Fruit fly (Drosophila melanogaster) whole organism, embryonic: Measurements from ENCODE around the gene CG5902.
A peak's percentile ranks its signal among the peaks of the same experiment; 100 is the strongest.

ENCODE experiments used
- C15 ChIP-seq: fragments of 200-800 bp; sonication (Bioruptor generic); IDR thresholded peaks from 3 replicates; pipeline ENCODE4 v1.3.6; 2022; ENCODE audit warnings: missing biosample characterization, missing genetic modification characterization
- CG10274 ChIP-seq: fragments of 200-800 bp; sonication (Bioruptor generic); optimal IDR thresholded peaks from 3 replicates; lab custom pipeline; 2017; ENCODE audit warnings: missing biosample characterization, mild to moderate bottlenecking, missing genetic modification characterization
- CG10979 ChIP-seq: fragments of 200-800 bp; sonication (Bioruptor generic); optimal IDR thresholded peaks from 2 replicates; lab custom pipeline; 2018; ENCODE audit warnings: missing biosample characterization, mild to moderate bottlenecking, missing genetic modification characterization, moderate library complexity
- CG11456 ChIP-seq: fragments of 200-800 bp; sonication (Bioruptor generic); IDR thresholded peaks from 3 replicates; pipeline ENCODE4 v1.3.6; 2022; ENCODE audit warnings: missing biosample characterization, missing genetic modification characterization
- CG12219 ChIP-seq: fragments of 200-800 bp; sonication (Bioruptor generic); optimal IDR thresholded peaks from 3 replicates; lab custom pipeline; 2018; ENCODE audit warnings: missing biosample characterization, mild to moderate bottlenecking, missing genetic modification characterization
- CG12299 ChIP-seq: fragments of 200-800 bp; sonication (Bioruptor generic); optimal IDR thresholded peaks from 2 replicates; lab custom pipeline; 2018; ENCODE audit warnings: missing biosample characterization, mild to moderate bottlenecking, missing genetic modification characterization
- CG13424 ChIP-seq: fragments of 200-800 bp; sonication (Bioruptor generic); optimal IDR thresholded peaks from 2 replicates; lab custom pipeline; 2019; ENCODE audit warnings: missing biosample characterization, mild to moderate bottlenecking, missing genetic modification characterization, moderate library complexity
- CG13624 ChIP-seq: fragments of 200-800 bp; sonication (Bioruptor generic); optimal IDR thresholded peaks from 2 replicates; lab custom pipeline; 2016; ENCODE audit warnings: missing biosample characterization, missing genetic modification characterization
- CG14050 ChIP-seq: fragments of 200-800 bp; sonication (Bioruptor generic); IDR thresholded peaks from 3 replicates; pipeline ENCODE4 v1.3.6; 2022; ENCODE audit warnings: missing biosample characterization, missing genetic modification characterization
- CG14860 ChIP-seq: fragments of 200-800 bp; sonication (Bioruptor generic); IDR thresholded peaks from 3 replicates; pipeline ENCODE4 v1.3.6; 2022; ENCODE audit warnings: missing biosample characterization, missing genetic modification characterization; ENCODE audit not compliant: partially characterized antibody
- CG15269 ChIP-seq: fragments of 200-800 bp; sonication (Bioruptor generic); optimal IDR thresholded peaks from 2 replicates; lab custom pipeline; 2018; ENCODE audit warnings: missing biosample characterization, mild to moderate bottlenecking, missing genetic modification characterization, moderate library complexity
- CG15479 ChIP-seq: fragments of 200-800 bp; sonication (Bioruptor generic); optimal IDR thresholded peaks from 3 replicates; lab custom pipeline; 2019; ENCODE audit warnings: missing biosample characterization, mild to moderate bottlenecking, missing genetic modification characterization, moderate library complexity
- CG15696 ChIP-seq: fragments of 200-800 bp; sonication (Bioruptor generic); optimal IDR thresholded peaks from 2 replicates; lab custom pipeline; 2019; ENCODE audit warnings: missing biosample characterization, mild to moderate bottlenecking, missing genetic modification characterization, moderate library complexity
- CG1603 ChIP-seq: fragments of 200-800 bp; sonication (Bioruptor generic); optimal IDR thresholded peaks from 2 replicates; lab custom pipeline; 2019; ENCODE audit warnings: missing biosample characterization, mild to moderate bottlenecking, missing genetic modification characterization, moderate library complexity
- CG16815 ChIP-seq: fragments of 200-800 bp; sonication (Bioruptor generic); optimal IDR thresholded peaks from 3 replicates; lab custom pipeline; 2017; ENCODE audit warnings: missing biosample characterization, mild to moderate bottlenecking, missing genetic modification characterization
- CG1792 ChIP-seq: fragments of 200-800 bp; sonication (Bioruptor generic); optimal IDR thresholded peaks from 2 replicates; lab custom pipeline; 2016; ENCODE audit warnings: missing biosample characterization, missing genetic modification characterization
- CG2199 ChIP-seq: fragments of 200-800 bp; sonication (Bioruptor generic); IDR thresholded peaks from 3 replicates; pipeline ENCODE4 v1.3.6; 2022; ENCODE audit warnings: missing biosample characterization, missing genetic modification characterization
- CG2875 ChIP-seq: fragments of 200-800 bp; sonication (Bioruptor generic); optimal IDR thresholded peaks from 2 replicates; lab custom pipeline; 2017; ENCODE audit warnings: missing biosample characterization, mild to moderate bottlenecking, missing genetic modification characterization, missing genetic modification reagents
- CG31441 ChIP-seq: fragments of 200-800 bp; sonication (Bioruptor generic); IDR thresholded peaks from 2 replicates; pipeline ENCODE4 v1.3.6; 2022; ENCODE audit warnings: missing biosample characterization, missing genetic modification characterization
- CG33557 ChIP-seq: fragments of 200-800 bp; sonication (Bioruptor generic); optimal IDR thresholded peaks from 2 replicates; lab custom pipeline; 2019; ENCODE audit warnings: missing biosample characterization, mild to moderate bottlenecking, missing genetic modification characterization, moderate library complexity
- CG4424 ChIP-seq: fragments of 200-800 bp; sonication (Bioruptor generic); optimal IDR thresholded peaks from 3 replicates; lab custom pipeline; 2016; ENCODE audit warnings: missing biosample characterization, missing genetic modification characterization
- CG7372 ChIP-seq: fragments of 200-800 bp; sonication (Bioruptor generic); IDR thresholded peaks from 2 replicates; pipeline ENCODE4 v1.3.6; 2022; ENCODE audit warnings: missing biosample characterization, missing genetic modification characterization
- CG7745 ChIP-seq: fragments of 200-800 bp; sonication (Bioruptor generic); optimal IDR thresholded peaks from 2 replicates; lab custom pipeline; 2018; ENCODE audit warnings: missing biosample characterization, mild to moderate bottlenecking, missing genetic modification characterization, moderate library complexity
- CG9215 ChIP-seq: fragments of 200-800 bp; sonication (Bioruptor generic); IDR thresholded peaks from 2 replicates; pipeline ENCODE4 v1.3.6; 2022; ENCODE audit warnings: missing biosample characterization, missing genetic modification characterization
- CG9437 ChIP-seq: fragments of 200-800 bp; sonication (Bioruptor generic); optimal IDR thresholded peaks from 2 replicates; lab custom pipeline; 2018; ENCODE audit warnings: missing biosample characterization, mild to moderate bottlenecking, missing genetic modification characterization
- CHES-1-like ChIP-seq: fragments of 200-800 bp; sonication (Bioruptor generic); optimal IDR thresholded peaks from 2 replicates; lab custom pipeline; 2016; ENCODE audit warnings: missing biosample characterization, missing genetic modification characterization
- D ChIP-seq, 2 experiments: fragments of 200-800 bp in 1 of 2; fragments of >200 bp in 1 of 2; sonication (Bioruptor generic) in 1 of 2; optimal IDR thresholded peaks; 2 replicates in 1 of 2; 3 replicates in 1 of 2; lab custom pipeline; 2017; ENCODE audit warnings: mild to moderate bottlenecking in 1 of 2, missing biosample characterization in 1 of 2, missing genetic modification characterization in 1 of 2, missing genetic modification reagents in 1 of 2
- D19A ChIP-seq: fragments of 200-800 bp; optimal IDR thresholded peaks from 3 replicates; lab custom pipeline; 2019; ENCODE audit warnings: missing biosample characterization, mild to moderate bottlenecking, missing genetic modification characterization, moderate library complexity
- Mad ChIP-seq: fragments of 200-800 bp; sonication (Bioruptor generic); optimal IDR thresholded peaks from 2 replicates; lab custom pipeline; 2016; ENCODE audit warnings: missing biosample characterization, missing genetic modification characterization
- Oli ChIP-seq: fragments of 200-800 bp; sonication (Bioruptor generic); optimal IDR thresholded peaks from 2 replicates; lab custom pipeline; 2018; ENCODE audit warnings: missing biosample characterization, mild to moderate bottlenecking, missing genetic modification characterization, moderate library complexity
- Six4 ChIP-seq: fragments of 200-800 bp; sonication (Bioruptor generic); optimal IDR thresholded peaks from 2 replicates; lab custom pipeline; 2016; ENCODE audit warnings: missing biosample characterization, missing genetic modification characterization
- ap ChIP-seq: fragments of 200-800 bp; sonication (Bioruptor generic); IDR thresholded peaks from 2 replicates; pipeline ENCODE4 v1.3.6; 2022; ENCODE audit warnings: missing biosample characterization, missing genetic modification characterization
- bbx ChIP-seq: fragments of 200-800 bp; sonication (Bioruptor generic); IDR thresholded peaks from 2 replicates; pipeline ENCODE4 v1.3.6; 2022; ENCODE audit warnings: missing biosample characterization, missing genetic modification characterization; ENCODE audit not compliant: partially characterized antibody
- br ChIP-seq: fragments of >200 bp; optimal IDR thresholded peaks from 2 replicates; lab custom pipeline; 2017
- crol ChIP-seq: fragments of 200-800 bp; sonication (Bioruptor generic); IDR thresholded peaks from 2 replicates; pipeline ENCODE4 v1.3.6; 2022; ENCODE audit warnings: missing biosample characterization, missing genetic modification characterization
- dmrt99B ChIP-seq: fragments of 200-800 bp; sonication (Bioruptor generic); optimal IDR thresholded peaks from 2 replicates; lab custom pipeline; 2018; ENCODE audit warnings: missing biosample characterization, mild to moderate bottlenecking, missing genetic modification characterization, moderate library complexity
- fd102C ChIP-seq: fragments of 200-800 bp; sonication (Bioruptor generic); optimal IDR thresholded peaks from 2 replicates; lab custom pipeline; 2018; ENCODE audit warnings: missing biosample characterization, mild to moderate bottlenecking, missing genetic modification characterization, moderate library complexity
- insv ChIP-seq, 2 experiments: fragments of 200-800 bp; sonication (Bioruptor generic); optimal IDR thresholded peaks; 3 replicates each; lab custom pipeline; 2016 to 2018; ENCODE audit warnings: missing biosample characterization in 2 of 2, missing genetic modification characterization in 2 of 2
- kah ChIP-seq: fragments of 200-800 bp; sonication (Bioruptor generic); optimal IDR thresholded peaks from 2 replicates; lab custom pipeline; 2018; ENCODE audit warnings: missing biosample characterization, mild to moderate bottlenecking, missing genetic modification characterization
- klu ChIP-seq: fragments of 200-800 bp; sonication (Bioruptor generic); IDR thresholded peaks from 2 replicates; pipeline ENCODE4 v1.3.6; 2022; ENCODE audit warnings: missing biosample characterization, missing genetic modification characterization
- lilli ChIP-seq: fragments of 200-800 bp; sonication (Bioruptor generic); optimal IDR thresholded peaks from 3 replicates; lab custom pipeline; 2016; ENCODE audit warnings: missing biosample characterization, missing genetic modification characterization
- mirr ChIP-seq: fragments of 200-800 bp; sonication (Bioruptor generic); optimal IDR thresholded peaks from 3 replicates; lab custom pipeline; 2018; ENCODE audit warnings: missing biosample characterization, mild to moderate bottlenecking, missing genetic modification characterization
- mld ChIP-seq: fragments of 200-800 bp; sonication (Bioruptor generic); IDR thresholded peaks from 3 replicates; pipeline ENCODE4 v1.3.6; 2022; ENCODE audit warnings: missing biosample characterization, missing genetic modification characterization; ENCODE audit not compliant: partially characterized antibody
- nau ChIP-seq: fragments of 200-800 bp; sonication (Bioruptor generic); optimal IDR thresholded peaks from 3 replicates; lab custom pipeline; 2017; ENCODE audit warnings: missing biosample characterization, mild to moderate bottlenecking, missing genetic modification characterization, missing genetic modification reagents
- pnt ChIP-seq: fragments of 200-800 bp; sonication (Bioruptor generic); optimal IDR thresholded peaks from 3 replicates; lab custom pipeline; 2016; ENCODE audit warnings: missing biosample characterization, missing genetic modification characterization
- ssp ChIP-seq: fragments of 200-800 bp; sonication (Bioruptor generic); IDR thresholded peaks from 2 replicates; pipeline ENCODE4 v1.3.6; 2022; ENCODE audit warnings: missing biosample characterization, missing genetic modification characterization
- stc ChIP-seq: fragments of 200-800 bp; sonication (Bioruptor generic); IDR thresholded peaks from 2 replicates; pipeline ENCODE4 v1.3.6; 2022; ENCODE audit warnings: missing biosample characterization, missing genetic modification characterization
- stwl ChIP-seq: fragments of 200-800 bp; sonication (Bioruptor generic); optimal IDR thresholded peaks from 3 replicates; lab custom pipeline; 2018; ENCODE audit warnings: missing biosample characterization, mild to moderate bottlenecking, missing genetic modification characterization, moderate library complexity
- zf30C ChIP-seq: fragments of 200-800 bp; sonication (Bioruptor generic); optimal IDR thresholded peaks from 3 replicates; lab custom pipeline; 2018; ENCODE audit warnings: missing biosample characterization, mild to moderate bottlenecking, missing genetic modification characterization
- zfh1 ChIP-seq: fragments of 200-800 bp; sonication (Bioruptor generic); IDR thresholded peaks from 3 replicates; pipeline ENCODE4 v1.3.6; 2022; ENCODE audit warnings: missing biosample characterization, missing genetic modification characterization

CG5902 gene

dm6 chr3R:23986479-23986930 is at the start of gene CG5902, which contains the start of gene CG13603 (continued):
- TF ChIP-seq C15 (GFP tag; lab: Robert Waterston, UW) (no peak), CG9215 (0 out of 2 replicates have a peak, but pooled peaks have one; percentile 13), CG16815 (GFP tag; lab: Kevin White, UChicago) (no peak), CG31441 (GFP tag; lab: Robert Waterston, UW) (no peak; the same call in 1 of the 2 replicates), insv (GFP tag; optimal IDR thresholded peaks at IDR 0.05; lab: Kevin White, UChicago) (no peak), Six4 (no peak), CG10979 (tag; lab: Kevin White, UChicago) (peak; percentile 29), CG9437 (GFP tag; lab: Kevin White, UChicago) (no peak), mirr (GFP tag; lab: Kevin White, UChicago) (no peak), CG1603 (tag; lab: Kevin White, UChicago) (peak; percentile 76), CG7745 (no peak), crol (GFP tag; lab: Robert Waterston, UW) (peak; percentile 97), CG15479 (no peak), Oli (tag; lab: Kevin White, UChicago) (no peak), kah (GFP tag; lab: Kevin White, UChicago) (no peak), CG33557 (GFP tag; lab: Kevin White, UChicago) (no peak), mld (GFP tag; lab: Robert Waterston, UW) (peak; percentile 79; the same call in 2 of the 3 replicates), br (no peak), stwl (tag; lab: Kevin White, UChicago) (peak; percentile 91), zfh1 (GFP tag; lab: Robert Waterston, UW) (no peak; the same call in 2 of the 3 replicates), ssp (peak; percentile 35; the same call in 1 of the 2 replicates), nau (GFP tag; lab: Kevin White, UChicago) (no peak), CG13624 (GFP tag; lab: Kevin White, UChicago) (peak; percentile 86), CG12219 (no peak), bbx (GFP tag; lab: Robert Waterston, UW) (peak; percentile 88), CG1792 (GFP tag; lab: Kevin White, UChicago) (no peak), D (optimal IDR thresholded peaks at IDR 0.05; lab: Kevin White, UChicago) (peak; percentile 26), D (GFP tag; optimal IDR thresholded peaks at IDR 0.05; lab: Kevin White, UChicago) (no peak), D19A (tag; lab: Kevin White, UChicago) (no peak), CG2875 (GFP tag; lab: Kevin White, UChicago) (no peak), klu (GFP tag; lab: Robert Waterston, UW) (no peak), CG15696 (tag; lab: Kevin White, UChicago) (no peak), CG14860 (GFP tag; lab: Robert Waterston, UW) (peak; percentile 65), CG7372 (GFP tag; lab: Robert Waterston, UW) (no peak), CG13424 (tag; lab: Kevin White, UChicago) (no peak), zf30C (no peak), fd102C (no peak), CG11456 (GFP tag; lab: Robert Waterston, UW) (peak; percentile 70; the same call in 2 of the 3 replicates), dmrt99B (tag; lab: Kevin White, UChicago) (no peak), CG10274 (GFP tag; lab: Kevin White, UChicago) (no peak), CHES-1-like (GFP tag; lab: Kevin White, UChicago) (peak; percentile 83), ap (GFP tag; lab: Robert Waterston, UW) (no peak), CG12299 (tag; lab: Kevin White, UChicago) (peak; percentile 50), Mad (GFP tag; lab: Kevin White, UChicago) (peak; percentile 35), CG15269 (tag; lab: Kevin White, UChicago) (no peak), stc (GFP tag; lab: Robert Waterston, UW) (no peak), pnt (GFP tag; lab: Kevin White, UChicago) (no peak), CG14050 (GFP tag; lab: Robert Waterston, UW) (no peak), CG4424 (peak; percentile 57), CG2199 (GFP tag; lab: Robert Waterston, UW) (0 out of 3 replicates have a peak, but pooled peaks have one; percentile 31), lilli (GFP tag; lab: Kevin White, UChicago) (peak; percentile 69)
